Worm (Caenorhabditis elegans) whole organism, L4 larva: ENCODE data around the gene K03B4.2.

Experiments
- F10B5.3 ChIP-seq: sonication (generic microtip); optimal IDR thresholded peaks from 2 replicates; lab custom pipeline; 2016; ENCODE audit warnings: mild to moderate bottlenecking, missing genetic modification characterization, missing compliant biosample characterization
- F26F4.8 ChIP-seq: fragments of 200-800 bp; sonication (Bioruptor generic); conservative IDR thresholded peaks from 2 replicates; pipeline ENCODE4 v1.3.6; 2022; ENCODE audit warnings: missing genetic modification characterization, missing compliant biosample characterization
- F49E8.2 ChIP-seq: sonication (generic microtip); optimal IDR thresholded peaks from 2 replicates; lab custom pipeline; 2016; ENCODE audit warnings: missing compliant biosample characterization, mild to moderate bottlenecking, missing genetic modification characterization, borderline replicate concordance
- T26A8.4 ChIP-seq: fragments of 200-800 bp; sonication (Bioruptor generic); IDR thresholded peaks from 2 replicates; pipeline ENCODE4 v1.3.6; 2022; ENCODE audit warnings: missing genetic modification characterization, missing compliant biosample characterization
- arid-1 ChIP-seq: fragments of 200-800 bp; sonication (Bioruptor generic); conservative IDR thresholded peaks from 2 replicates; pipeline ENCODE4 v1.3.6; 2022; ENCODE audit warnings: missing genetic modification reagents, missing genetic modification characterization, missing compliant biosample characterization
- attf-4 ChIP-seq: sonication (generic microtip); optimal IDR thresholded peaks from 3 replicates; lab custom pipeline; 2017; ENCODE audit warnings: missing biosample characterization, missing genetic modification characterization
- ceh-44 ChIP-seq: fragments of 200-800 bp; sonication (Bioruptor generic); IDR thresholded peaks from 2 replicates; pipeline ENCODE4 v1.3.6; 2022; ENCODE audit warnings: missing genetic modification reagents, missing genetic modification characterization, missing compliant biosample characterization
- ceh-82 ChIP-seq: sonication (generic microtip); optimal IDR thresholded peaks from 2 replicates; lab custom pipeline; 2017; ENCODE audit warnings: missing biosample characterization, missing genetic modification characterization
- cey-2 ChIP-seq: sonication (generic microtip); optimal IDR thresholded peaks from 3 replicates; lab custom pipeline; 2017; ENCODE audit warnings: missing genetic modification characterization, mild to moderate bottlenecking, missing compliant biosample characterization, antibody characterized with exemption, borderline replicate concordance; ENCODE audit not compliant: insufficient read depth
- ctbp-1 ChIP-seq: fragments of 200-800 bp; sonication (Bioruptor generic); IDR thresholded peaks from 2 replicates; pipeline ENCODE4 v1.3.6; 2022; ENCODE audit warnings: missing genetic modification reagents, missing genetic modification characterization, missing compliant biosample characterization
- daf-12 ChIP-seq: fragments of 150-350 bp; optimal IDR thresholded peaks from 2 replicates; lab custom pipeline; 2014; ENCODE audit warnings: missing biosample characterization, missing genetic modification reagents, missing genetic modification characterization
- dmd-6 ChIP-seq: fragments of 200-800 bp; sonication (Bioruptor generic); IDR thresholded peaks from 2 replicates; pipeline ENCODE4 v1.3.6; 2022; ENCODE audit warnings: missing genetic modification reagents, missing genetic modification characterization, missing compliant biosample characterization
- dmd-8 ChIP-seq: fragments of 200-800 bp; sonication (Bioruptor generic); IDR thresholded peaks from 2 replicates; pipeline ENCODE4 v1.3.6; 2022; ENCODE audit warnings: missing genetic modification characterization, missing compliant biosample characterization
- dpl-1 ChIP-seq: fragments of 150-350 bp; optimal IDR thresholded peaks from 2 replicates; lab custom pipeline; 2014; ENCODE audit warnings: missing biosample characterization, missing genetic modification reagents, missing genetic modification characterization
- duxl-1 ChIP-seq: sonication (generic microtip); optimal IDR thresholded peaks from 2 replicates; lab custom pipeline; 2016; ENCODE audit warnings: mild to moderate bottlenecking, missing genetic modification characterization, moderate library complexity, missing compliant biosample characterization; ENCODE audit not compliant: poor library complexity
- dve-1 ChIP-seq: sonication (generic microtip); optimal IDR thresholded peaks from 2 replicates; lab custom pipeline; 2017; ENCODE audit warnings: antibody characterized with exemption, mild to moderate bottlenecking, missing genetic modification characterization, missing compliant biosample characterization; ENCODE audit not compliant: insufficient read depth
- egl-27 ChIP-seq: sonication (generic microtip); optimal IDR thresholded peaks from 3 replicates; lab custom pipeline; 2017; ENCODE audit warnings: missing biosample characterization, missing genetic modification reagents, missing genetic modification characterization
- egl-43 ChIP-seq: fragments of 200-800 bp; sonication (Bioruptor generic); IDR thresholded peaks from 2 replicates; pipeline ENCODE4 v1.3.6; 2022; ENCODE audit warnings: missing genetic modification reagents, missing genetic modification characterization, missing compliant biosample characterization
- fkh-10 ChIP-seq: fragments of 150-350 bp; optimal IDR thresholded peaks from 2 replicates; lab custom pipeline; 2014; ENCODE audit warnings: missing biosample characterization, missing genetic modification reagents, missing genetic modification characterization
- hif-1 ChIP-seq, 2 experiments: sonication (generic microtip); optimal IDR thresholded peaks; 2 replicates each; lab custom pipeline; 2016 to 2017; ENCODE audit warnings: missing compliant biosample characterization in 2 of 2, missing genetic modification characterization in 2 of 2, missing genetic modification reagents in 2 of 2, missing genotype in 2 of 2, mild to moderate bottlenecking in 1 of 2
- hlh-11 ChIP-seq: fragments of 200-800 bp; sonication (Bioruptor generic); optimal IDR thresholded peaks from 2 replicates; lab custom pipeline; 2018; ENCODE audit warnings: mild to moderate bottlenecking, missing genetic modification characterization, missing compliant biosample characterization
- lin-13 ChIP-seq: fragments of 150-350 bp; optimal IDR thresholded peaks from 2 replicates; lab custom pipeline; 2014; ENCODE audit warnings: missing biosample characterization, missing genetic modification reagents, missing genetic modification characterization
- lin-38 ChIP-seq: fragments of 200-800 bp; sonication (Bioruptor generic); IDR thresholded peaks from 2 replicates; pipeline ENCODE4 v1.3.6; 2022; ENCODE audit warnings: missing genetic modification reagents, missing genetic modification characterization, missing compliant biosample characterization
- lin-39 ChIP-seq: fragments of 150-350 bp; optimal IDR thresholded peaks from 2 replicates; lab custom pipeline; 2014; ENCODE audit warnings: missing biosample characterization, missing genetic modification reagents, missing genetic modification characterization
- madf-5 ChIP-seq, 2 experiments: fragments of 200-800 bp; sonication (Bioruptor generic); IDR thresholded peaks; 2 replicates each; pipeline ENCODE4 v1.3.6; 2022; ENCODE audit warnings: missing compliant biosample characterization in 2 of 2, missing genetic modification characterization in 2 of 2
- madf-9 ChIP-seq: fragments of 200-800 bp; sonication (Bioruptor generic); conservative IDR thresholded peaks from 2 replicates; pipeline ENCODE4 v1.3.6; 2022; ENCODE audit warnings: missing genetic modification reagents, missing genetic modification characterization, missing compliant biosample characterization
- mdt-29 ChIP-seq: fragments of 200-800 bp; sonication (Bioruptor generic); IDR thresholded peaks from 2 replicates; pipeline ENCODE4 v1.3.6; 2022; ENCODE audit warnings: missing genetic modification reagents, missing genetic modification characterization, missing compliant biosample characterization
- mep-1 ChIP-seq: fragments of 150-350 bp; sonication (generic microtip); optimal IDR thresholded peaks from 3 replicates; lab custom pipeline; 2014; ENCODE audit warnings: missing biosample characterization, missing genetic modification characterization
- mxl-3 ChIP-seq: fragments of 200-800 bp; sonication (Bioruptor generic); optimal IDR thresholded peaks from 2 replicates; lab custom pipeline; 2018; ENCODE audit warnings: mild to moderate bottlenecking, missing genetic modification characterization, missing compliant biosample characterization
- nhr-10 ChIP-seq: fragments of 150-350 bp; optimal IDR thresholded peaks from 2 replicates; lab custom pipeline; 2014; ENCODE audit warnings: missing biosample characterization, missing genetic modification characterization
- nhr-237 ChIP-seq: sonication (generic microtip); optimal IDR thresholded peaks from 2 replicates; lab custom pipeline; 2017; ENCODE audit warnings: missing biosample characterization, missing genetic modification characterization
- nhr-25 ChIP-seq: sonication (generic microtip); optimal IDR thresholded peaks from 2 replicates; lab custom pipeline; 2017; ENCODE audit warnings: missing genetic modification characterization, mild to moderate bottlenecking, missing compliant biosample characterization, antibody characterized with exemption, moderate library complexity, borderline replicate concordance; ENCODE audit not compliant: insufficient read depth
- nhr-41 ChIP-seq: fragments of 200-800 bp; sonication (Bioruptor generic); IDR thresholded peaks from 2 replicates; pipeline ENCODE4 v1.3.6; 2022; ENCODE audit warnings: missing genetic modification reagents, missing genetic modification characterization, missing compliant biosample characterization
- nhr-42 ChIP-seq: fragments of 200-800 bp; sonication (Bioruptor generic); IDR thresholded peaks from 2 replicates; pipeline ENCODE4 v1.3.6; 2022; ENCODE audit warnings: missing genetic modification characterization, missing compliant biosample characterization
- nhr-48 ChIP-seq: sonication (generic microtip); optimal IDR thresholded peaks from 2 replicates; lab custom pipeline; 2016; ENCODE audit warnings: mild to moderate bottlenecking, missing genetic modification characterization, missing compliant biosample characterization
- nhr-6 ChIP-seq: fragments of 150-350 bp; optimal IDR thresholded peaks from 2 replicates; lab custom pipeline; 2014; ENCODE audit warnings: missing biosample characterization, missing genetic modification characterization
- pha-4 ChIP-seq, 2 experiments: fragments of 150-350 bp in 1 of 2; fragments of 200-800 bp in 1 of 2; sonication (Bioruptor generic) in 1 of 2; IDR thresholded peaks in 1 of 2; optimal IDR thresholded peaks in 1 of 2; 2 replicates each; pipeline versions ENCODE4 v1.3.6 to Lab custom; 2014 to 2022; ENCODE audit warnings: missing genetic modification characterization in 2 of 2, missing genetic modification reagents in 2 of 2, missing biosample characterization in 1 of 2, missing compliant biosample characterization in 1 of 2
- pqm-1 ChIP-seq: sonication (generic microtip); optimal IDR thresholded peaks from 2 replicates; lab custom pipeline; 2017; ENCODE audit warnings: missing biosample characterization, missing genetic modification characterization
- rbr-2 ChIP-seq: sonication (generic microtip); optimal IDR thresholded peaks from 2 replicates; lab custom pipeline; 2016; ENCODE audit warnings: missing genotype, missing genetic modification characterization, missing compliant biosample characterization
- sdz-12 ChIP-seq: fragments of 200-800 bp; sonication (Bioruptor generic); optimal IDR thresholded peaks from 2 replicates; lab custom pipeline; 2018; ENCODE audit warnings: mild to moderate bottlenecking, missing genetic modification characterization, missing compliant biosample characterization
- set-16 ChIP-seq: fragments of 200-800 bp; sonication (Bioruptor generic); IDR thresholded peaks from 2 replicates; pipeline ENCODE4 v1.3.6; 2022; ENCODE audit warnings: missing genetic modification reagents, missing genetic modification characterization, missing compliant biosample characterization
- snpc-4 ChIP-seq: fragments of 150-350 bp; optimal IDR thresholded peaks from 2 replicates; lab custom pipeline; 2014; ENCODE audit warnings: missing biosample characterization, missing genetic modification characterization
- spr-3 ChIP-seq: fragments of 200-800 bp; sonication (Bioruptor generic); optimal IDR thresholded peaks from 2 replicates; lab custom pipeline; 2018; ENCODE audit warnings: mild to moderate bottlenecking, missing genetic modification characterization, missing compliant biosample characterization
- tag-97 ChIP-seq: fragments of 200-800 bp; sonication (Bioruptor generic); IDR thresholded peaks from 2 replicates; pipeline ENCODE4 v1.3.6; 2022; ENCODE audit warnings: missing genetic modification characterization, missing compliant biosample characterization
- tra-1 ChIP-seq: fragments of 200-800 bp; sonication (Bioruptor generic); IDR thresholded peaks from 2 replicates; pipeline ENCODE4 v1.3.6; 2022; ENCODE audit warnings: missing genetic modification reagents, missing genetic modification characterization, missing compliant biosample characterization
- vab-7 ChIP-seq: fragments of 200-800 bp; sonication (Bioruptor generic); IDR thresholded peaks from 2 replicates; pipeline ENCODE4 v1.3.6; 2022; ENCODE audit warnings: missing genetic modification reagents, missing genetic modification characterization, missing compliant biosample characterization
- zag-1 ChIP-seq: fragments of 150-350 bp; optimal IDR thresholded peaks from 2 replicates; lab custom pipeline; 2014; ENCODE audit warnings: missing biosample characterization, missing genetic modification characterization
- zip-11 ChIP-seq: fragments of 200-800 bp; sonication (Bioruptor generic); IDR thresholded peaks from 2 replicates; pipeline ENCODE4 v1.3.6; 2022; ENCODE audit warnings: missing genetic modification characterization, missing compliant biosample characterization
- zip-2 ChIP-seq: fragments of 150-350 bp; optimal IDR thresholded peaks from 2 replicates; lab custom pipeline; 2014; ENCODE audit warnings: missing biosample characterization, missing genetic modification characterization

The K03B4.2 gene

DNA sequence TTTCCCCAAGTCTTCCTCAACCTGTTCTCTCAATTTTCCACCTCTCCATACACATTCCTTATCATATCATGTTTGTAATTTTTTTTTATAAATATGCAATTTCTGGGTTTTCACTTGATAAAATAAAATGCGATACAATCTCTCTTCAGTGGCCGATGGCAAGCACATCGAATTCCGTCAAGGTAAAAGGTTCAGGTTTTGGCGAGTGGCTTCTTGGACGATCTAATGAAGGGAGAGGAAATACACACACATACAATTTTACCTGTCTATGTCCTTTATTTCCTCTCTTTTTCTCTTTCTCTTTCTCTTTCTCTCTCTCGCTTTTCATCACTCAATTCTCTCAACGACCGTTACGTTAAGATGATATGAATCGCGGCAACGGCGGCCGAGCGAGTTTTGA lies 36.3 kb upstream of the K03B4.2 start (continued):
- TF ChIP-seq nhr-6 (no peak), mep-1 (no peak), mxl-3 (GFP tag; lab: Kevin White, UChicago) (peak; percentile 70), tag-97 (GFP tag; lab: Robert Waterston, UW) (no peak), lin-39 (tag; lab: Kevin White, UChicago) (no peak), daf-12 (no peak), nhr-10 (tag; lab: Kevin White, UChicago) (no peak), mdt-29 (GFP tag; lab: Robert Waterston, UW) (no peak), cey-2 (no peak)

DNA sequence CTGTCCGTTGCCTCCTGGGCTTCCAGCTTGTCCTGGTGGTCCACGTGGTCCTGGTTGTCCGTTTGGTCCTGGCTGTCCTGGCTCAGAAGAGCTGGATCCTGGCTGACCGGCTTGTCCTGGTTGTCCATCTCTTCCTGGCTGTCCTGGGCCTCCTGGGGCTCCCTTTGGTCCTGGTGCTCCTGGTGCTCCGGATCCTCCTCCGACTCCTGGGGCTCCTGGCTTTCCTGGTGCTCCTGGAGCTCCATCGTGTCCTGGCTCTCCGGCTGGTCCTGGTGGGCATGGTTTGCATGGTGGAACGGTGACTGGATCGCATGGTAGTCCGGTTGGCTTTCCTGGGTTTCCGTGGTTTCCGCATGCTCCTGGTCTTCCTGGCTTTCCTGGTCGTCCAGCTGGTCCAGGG lies 34.7 kb upstream of the K03B4.2 start:
- no peak for TF ChIP-seq zip-11 (GFP tag; lab: Robert Waterston, UW)
- no peak for TF ChIP-seq tag-97 (GFP tag; lab: Robert Waterston, UW)
- no peak for TF ChIP-seq ceh-82 (tag; lab: Kevin White, UChicago)
- TF ChIP-seq spr-3 = no peak
- TF ChIP-seq daf-12 = no peak
- no peak for TF ChIP-seq nhr-6
- TF ChIP-seq zag-1 (tag; lab: Kevin White, UChicago) = no peak
- no peak for TF ChIP-seq F10B5.3 (tag; lab: Kevin White, UChicago)
- no peak for TF ChIP-seq madf-9
- peak; percentile 30 to 79; a peak in 1 of 4 replicates for TF ChIP-seq madf-5 (GFP tag; IDR thresholded peaks at IDR 0.05; lab: Robert Waterston, UW)
- TF ChIP-seq dpl-1 (GFP tag; lab: Kevin White, UChicago) = no peak
- TF ChIP-seq pha-4 (GFP tag; IDR thresholded peaks at IDR 0.05; lab: Robert Waterston, UW) = no peak
- no peak for TF ChIP-seq pha-4 (tag; optimal IDR thresholded peaks at IDR 0.05; lab: Kevin White, UChicago)
- peak; percentile 17 for TF ChIP-seq mxl-3 (GFP tag; lab: Kevin White, UChicago)
- TF ChIP-seq snpc-4 = no peak
- TF ChIP-seq hif-1 (tag; optimal IDR thresholded peaks at IDR 0.05; lab: Kevin White, UChicago) = no peak
- TF ChIP-seq ctbp-1 (GFP tag; lab: Robert Waterston, UW) = 0 out of 2 replicates have a peak, but pooled peaks have one; percentile 6
- TF ChIP-seq lin-38 = no peak
- TF ChIP-seq dmd-6 (GFP tag; lab: Robert Waterston, UW) = no peak
- TF ChIP-seq tra-1 = 0 out of 2 replicates have a peak, but pooled peaks have one; percentile 29
- TF ChIP-seq F26F4.8 = no peak
- TF ChIP-seq nhr-237 = no peak
- TF ChIP-seq dve-1 = no peak
- no peak for TF ChIP-seq attf-4
- TF ChIP-seq F49E8.2 (tag; lab: Kevin White, UChicago) = no peak
- no peak for TF ChIP-seq nhr-42 (GFP tag; lab: Robert Waterston, UW)
- peak; percentile 99 for TF ChIP-seq set-16 (GFP tag; lab: Robert Waterston, UW)
- TF ChIP-seq nhr-48 (tag; lab: Kevin White, UChicago) = no peak
- no peak for TF ChIP-seq sdz-12
- TF ChIP-seq nhr-25 (tag; lab: Kevin White, UChicago) = no peak
- no peak for TF ChIP-seq nhr-41
- no peak for TF ChIP-seq egl-27 (tag; lab: Kevin White, UChicago)
- TF ChIP-seq zip-2 (tag; lab: Kevin White, UChicago) = no peak
- TF ChIP-seq hlh-11 (tag; lab: Kevin White, UChicago) = no peak
- 0 out of 2 replicates have a peak, but pooled peaks have one; percentile 26 for TF ChIP-seq egl-43 (GFP tag; lab: Robert Waterston, UW)
- TF ChIP-seq lin-13 = no peak
- no peak for TF ChIP-seq ceh-44 (GFP tag; lab: Robert Waterston, UW)
- peak; percentile 29; the same call in 1 of the 2 replicates for TF ChIP-seq T26A8.4 (GFP tag; lab: Robert Waterston, UW)
- no peak for TF ChIP-seq duxl-1
- no peak for TF ChIP-seq rbr-2 (tag; lab: Kevin White, UChicago)
- no peak for TF ChIP-seq fkh-10 (GFP tag; lab: Kevin White, UChicago)
- no peak for TF ChIP-seq dmd-8 (GFP tag; lab: Robert Waterston, UW)
- TF ChIP-seq pqm-1 = no peak
- TF ChIP-seq arid-1 = no peak
- TF ChIP-seq vab-7 (GFP tag; lab: Robert Waterston, UW) = no peak
